Fruit fly (Drosophila melanogaster) whole organism, embryonic: ENCODE measurements around the gene CG4115.

ENCODE experiments used
- CG10321 ChIP-seq: fragments of 200-800 bp; sonication (Bioruptor generic); IDR thresholded peaks from 2 replicates; pipeline ENCODE4 v1.3.6; 2022; ENCODE audit warnings: missing biosample characterization, missing genetic modification characterization
- CG10431 ChIP-seq: fragments of 200-800 bp; sonication (Bioruptor generic); optimal IDR thresholded peaks from 3 replicates; lab custom pipeline; 2018; ENCODE audit warnings: missing biosample characterization, mild to moderate bottlenecking, missing genetic modification characterization
- CG10565 ChIP-seq: fragments of 200-800 bp; sonication (Bioruptor generic); optimal IDR thresholded peaks from 3 replicates; lab custom pipeline; 2016; ENCODE audit warnings: missing biosample characterization, mild to moderate bottlenecking, missing genetic modification characterization
- CG11504 ChIP-seq: fragments of 200-800 bp; sonication (Bioruptor generic); optimal IDR thresholded peaks from 3 replicates; lab custom pipeline; 2019; ENCODE audit warnings: missing biosample characterization, mild to moderate bottlenecking, missing genetic modification characterization, moderate library complexity
- CG14667 ChIP-seq: fragments of 200-800 bp; sonication (Bioruptor generic); IDR thresholded peaks from 2 replicates; pipeline ENCODE4 v1.3.6; 2022; ENCODE audit warnings: missing biosample characterization, missing genetic modification characterization
- CG1529 ChIP-seq: fragments of 200-800 bp; sonication (Bioruptor generic); optimal IDR thresholded peaks from 3 replicates; lab custom pipeline; 2018; ENCODE audit warnings: missing biosample characterization, missing genetic modification characterization
- CG17186 ChIP-seq: fragments of 200-800 bp; sonication (Bioruptor generic); optimal IDR thresholded peaks from 3 replicates; lab custom pipeline; 2017; ENCODE audit warnings: missing biosample characterization, missing genetic modification reagents, missing genetic modification characterization
- CG17612 ChIP-seq: fragments of 200-800 bp; sonication (Bioruptor generic); IDR thresholded peaks from 2 replicates; pipeline ENCODE4 v1.3.6; 2022; ENCODE audit warnings: missing biosample characterization, missing genetic modification characterization
- CG2202 ChIP-seq: fragments of 200-800 bp; sonication (Bioruptor generic); optimal IDR thresholded peaks from 2 replicates; lab custom pipeline; 2018; ENCODE audit warnings: missing biosample characterization, mild to moderate bottlenecking, missing genetic modification characterization
- CG3281 ChIP-seq: fragments of 200-800 bp; sonication (Bioruptor generic); optimal IDR thresholded peaks from 3 replicates; lab custom pipeline; 2017; ENCODE audit warnings: missing biosample characterization, mild to moderate bottlenecking, missing genetic modification characterization
- CG34224 ChIP-seq: fragments of 200-800 bp; sonication (Bioruptor generic); IDR thresholded peaks from 3 replicates; pipeline ENCODE4 v1.3.6; 2022; ENCODE audit warnings: missing biosample characterization, missing genetic modification characterization; ENCODE audit not compliant: partially characterized antibody
- CG3838 ChIP-seq: fragments of 200-800 bp; sonication (Bioruptor generic); optimal IDR thresholded peaks from 3 replicates; lab custom pipeline; 2016; ENCODE audit warnings: missing biosample characterization, missing genetic modification characterization
- CG6683 ChIP-seq: fragments of 200-800 bp; sonication (Bioruptor generic); optimal IDR thresholded peaks from 2 replicates; lab custom pipeline; 2017; ENCODE audit warnings: missing biosample characterization, mild to moderate bottlenecking, missing genetic modification characterization, missing genetic modification reagents
- CG6791 ChIP-seq: fragments of 200-800 bp; sonication (Bioruptor generic); IDR thresholded peaks from 3 replicates; pipeline ENCODE4 v1.3.6; 2022; ENCODE audit warnings: missing biosample characterization, missing genetic modification characterization; ENCODE audit not compliant: partially characterized antibody
- CG7271 ChIP-seq: fragments of 200-800 bp; sonication (Bioruptor generic); optimal IDR thresholded peaks from 2 replicates; lab custom pipeline; 2018; ENCODE audit warnings: missing biosample characterization, mild to moderate bottlenecking, missing genetic modification characterization, moderate library complexity
- CG9215 ChIP-seq: fragments of 200-800 bp; sonication (Bioruptor generic); IDR thresholded peaks from 2 replicates; pipeline ENCODE4 v1.3.6; 2022; ENCODE audit warnings: missing biosample characterization, missing genetic modification characterization
- CG9876 ChIP-seq: fragments of 200-800 bp; sonication (Bioruptor generic); optimal IDR thresholded peaks from 2 replicates; lab custom pipeline; 2016; ENCODE audit warnings: missing biosample characterization, missing genetic modification characterization
- D19A ChIP-seq: fragments of 200-800 bp; optimal IDR thresholded peaks from 3 replicates; lab custom pipeline; 2019; ENCODE audit warnings: missing biosample characterization, mild to moderate bottlenecking, missing genetic modification characterization, moderate library complexity
- Doc3 ChIP-seq: fragments of 200-800 bp; sonication (Bioruptor generic); IDR thresholded peaks from 3 replicates; pipeline ENCODE4 v1.3.6; 2022; ENCODE audit warnings: missing biosample characterization, missing genetic modification characterization; ENCODE audit not compliant: partially characterized antibody
- Dp ChIP-seq: fragments of 200-800 bp; sonication (Bioruptor generic); optimal IDR thresholded peaks from 2 replicates; lab custom pipeline; 2018; ENCODE audit warnings: missing biosample characterization, mild to moderate bottlenecking, missing genetic modification characterization, moderate library complexity
- Dref ChIP-seq: fragments of 200-800 bp; sonication (Bioruptor generic); IDR thresholded peaks from 2 replicates; pipeline ENCODE4 v1.3.6; 2022; ENCODE audit warnings: missing biosample characterization, missing genetic modification characterization
- Hey ChIP-seq: fragments of 200-800 bp; sonication (Bioruptor generic); optimal IDR thresholded peaks from 3 replicates; lab custom pipeline; 2018; ENCODE audit warnings: missing biosample characterization, mild to moderate bottlenecking, missing genetic modification characterization
- Mrtf ChIP-seq: fragments of 200-800 bp; sonication (Bioruptor generic); IDR thresholded peaks from 3 replicates; pipeline ENCODE4 v1.3.6; 2022; ENCODE audit warnings: missing biosample characterization, missing genetic modification characterization
- Myb ChIP-seq: fragments of 200-800 bp; sonication (Bioruptor generic); optimal IDR thresholded peaks from 2 replicates; lab custom pipeline; 2016; ENCODE audit warnings: missing biosample characterization, missing genetic modification characterization
- NfI ChIP-seq: fragments of 200-800 bp; sonication (Bioruptor generic); optimal IDR thresholded peaks from 3 replicates; lab custom pipeline; 2018; ENCODE audit warnings: missing biosample characterization, mild to moderate bottlenecking, missing genetic modification characterization, moderate library complexity
- Oaz ChIP-seq: fragments of 200-800 bp; sonication (Bioruptor generic); IDR thresholded peaks from 2 replicates; pipeline ENCODE4 v1.3.6; 2022; ENCODE audit warnings: missing biosample characterization, missing genetic modification characterization
- Six4 ChIP-seq: fragments of 200-800 bp; sonication (Bioruptor generic); optimal IDR thresholded peaks from 2 replicates; lab custom pipeline; 2016; ENCODE audit warnings: missing biosample characterization, missing genetic modification characterization
- Usf ChIP-seq: fragments of 200-800 bp; sonication (Bioruptor generic); optimal IDR thresholded peaks from 2 replicates; lab custom pipeline; 2017; ENCODE audit warnings: missing genotype, missing biosample characterization, missing genetic modification characterization
- ac ChIP-seq: fragments of 200-800 bp; sonication (Bioruptor generic); optimal IDR thresholded peaks from 3 replicates; lab custom pipeline; 2017; ENCODE audit warnings: missing biosample characterization, mild to moderate bottlenecking, missing genetic modification characterization
- bsh ChIP-seq, 2 experiments: fragments of 200-800 bp; sonication (Bioruptor generic); optimal IDR thresholded peaks; 2 replicates each; lab custom pipeline; 2017 to 2018; ENCODE audit warnings: mild to moderate bottlenecking in 2 of 2, missing biosample characterization in 2 of 2, missing genetic modification characterization in 2 of 2, moderate library complexity in 1 of 2
- btn ChIP-seq: fragments of 200-800 bp; sonication (Bioruptor generic); optimal IDR thresholded peaks from 2 replicates; lab custom pipeline; 2016; ENCODE audit warnings: missing biosample characterization, missing genetic modification characterization
- cas ChIP-seq: fragments of 200-800 bp; sonication (Bioruptor generic); IDR thresholded peaks from 2 replicates; pipeline ENCODE4 v1.3.6; 2022; ENCODE audit warnings: missing biosample characterization, missing genetic modification characterization
- chinmo ChIP-seq: fragments of 200-800 bp; sonication (Bioruptor generic); IDR thresholded peaks from 4 replicates; pipeline ENCODE4 v1.3.6; 2022; ENCODE audit warnings: missing biosample characterization, missing genetic modification characterization; ENCODE audit not compliant: partially characterized antibody
- croc ChIP-seq: fragments of 200-800 bp; sonication (Bioruptor generic); conservative IDR thresholded peaks from 3 replicates; pipeline ENCODE4 v1.3.6; 2022; ENCODE audit warnings: missing biosample characterization, missing genetic modification characterization
- dimm ChIP-seq: fragments of 200-800 bp; sonication (Bioruptor generic); IDR thresholded peaks from 2 replicates; pipeline ENCODE4 v1.3.6; 2022; ENCODE audit warnings: missing biosample characterization, missing genetic modification characterization
- grn ChIP-seq: fragments of 200-800 bp; sonication (Bioruptor generic); optimal IDR thresholded peaks from 3 replicates; lab custom pipeline; 2017; ENCODE audit warnings: missing biosample characterization, missing genetic modification characterization
- hbn ChIP-seq: fragments of 200-800 bp; sonication (Bioruptor generic); IDR thresholded peaks from 2 replicates; pipeline ENCODE4 v1.3.6; 2022; ENCODE audit warnings: missing biosample characterization, missing genetic modification characterization; ENCODE audit not compliant: partially characterized antibody
- jigr1 ChIP-seq: fragments of 200-800 bp; sonication (Bioruptor generic); IDR thresholded peaks from 3 replicates; pipeline ENCODE4 v1.3.6; 2022; ENCODE audit warnings: missing biosample characterization, missing genetic modification characterization
- lola ChIP-seq, 3 experiments: fragments of >200 bp in 2 of 3; fragments of 200-800 bp in 1 of 3; sonication (Bioruptor generic) in 1 of 3; optimal IDR thresholded peaks; 2 replicates each; lab custom pipeline; 2017 to 2019; ENCODE audit warnings: missing biosample characterization in 3 of 3, missing genetic modification characterization in 3 of 3, mild to moderate bottlenecking in 1 of 3, moderate library complexity in 1 of 3
- lov ChIP-seq, 2 experiments: fragments of 200-800 bp in 1 of 2; fragments of >200 bp in 1 of 2; sonication (Bioruptor generic) in 1 of 2; IDR thresholded peaks in 1 of 2; optimal IDR thresholded peaks in 1 of 2; 2 replicates in 1 of 2; 3 replicates in 1 of 2; pipeline versions ENCODE4 v1.3.6 to Lab custom; 2017 to 2022; ENCODE audit warnings: missing biosample characterization in 1 of 2, missing genetic modification characterization in 1 of 2
- mirr ChIP-seq: fragments of 200-800 bp; sonication (Bioruptor generic); optimal IDR thresholded peaks from 3 replicates; lab custom pipeline; 2018; ENCODE audit warnings: missing biosample characterization, mild to moderate bottlenecking, missing genetic modification characterization
- pho ChIP-seq: fragments of 200-800 bp; sonication (Bioruptor generic); optimal IDR thresholded peaks from 2 replicates; lab custom pipeline; 2016; ENCODE audit warnings: missing biosample characterization, missing genetic modification characterization
- row ChIP-seq: fragments of 200-800 bp; sonication (Bioruptor generic); IDR thresholded peaks from 3 replicates; pipeline ENCODE4 v1.3.6; 2022; ENCODE audit warnings: missing biosample characterization, missing genetic modification characterization
- sima ChIP-seq: fragments of 200-800 bp; sonication (Bioruptor generic); optimal IDR thresholded peaks from 2 replicates; lab custom pipeline; 2016; ENCODE audit warnings: missing biosample characterization, missing genetic modification characterization
- sug ChIP-seq: fragments of 200-800 bp; optimal IDR thresholded peaks from 2 replicates; lab custom pipeline; 2019; ENCODE audit warnings: missing biosample characterization, mild to moderate bottlenecking, missing genetic modification characterization, moderate library complexity
- tap ChIP-seq: fragments of 200-800 bp; optimal IDR thresholded peaks from 3 replicates; lab custom pipeline; 2019; ENCODE audit warnings: missing biosample characterization, mild to moderate bottlenecking, missing genetic modification characterization, moderate library complexity
- tgo ChIP-seq: fragments of 200-800 bp; sonication (Bioruptor generic); IDR thresholded peaks from 3 replicates; pipeline ENCODE4 v1.3.6; 2022; ENCODE audit warnings: missing biosample characterization, missing genetic modification characterization
- toy ChIP-seq: fragments of 200-800 bp; sonication (Bioruptor generic); IDR thresholded peaks from 2 replicates; pipeline ENCODE4 v1.3.6; 2022; ENCODE audit warnings: missing biosample characterization, missing genetic modification characterization
- tx ChIP-seq: fragments of 200-800 bp; sonication (Bioruptor generic); optimal IDR thresholded peaks from 2 replicates; lab custom pipeline; 2016; ENCODE audit warnings: missing biosample characterization, missing genetic modification characterization
- vnd ChIP-seq: fragments of 200-800 bp; sonication (Bioruptor generic); IDR thresholded peaks from 3 replicates; pipeline ENCODE4 v1.3.6; 2022; ENCODE audit warnings: missing biosample characterization, missing genetic modification characterization; ENCODE audit not compliant: partially characterized antibody

Gene CG4115

dm6 chr3R:12398620-12399247 is 38.9 kb downstream of the CG4115 start, which contains the start of gene Cyp9f3 (continued):
- TF ChIP-seq tgo (GFP tag; lab: Robert Waterston, UW) (no peak), Oaz (no peak), CG34224 (no peak), Myb (GFP tag; lab: Kevin White, UChicago) (no peak), Doc3 (GFP tag; lab: Robert Waterston, UW) (no peak), mirr (peak; percentile 69), pho (GFP tag; lab: Kevin White, UChicago) (no peak), croc (GFP tag; lab: Robert Waterston, UW) (no peak), Hey (no peak), hbn (no peak), grn (GFP tag; lab: Kevin White, UChicago) (no peak), sug (tag; lab: Kevin White, UChicago) (peak; percentile 2), Dref (GFP tag; lab: Robert Waterston, UW) (0 out of 2 replicates have a peak, but pooled peaks have one; percentile 10), D19A (no peak), Dp (no peak), CG3281 (no peak), CG10431 (no peak), cas (GFP tag; lab: Robert Waterston, UW) (no peak), CG6683 (GFP tag; lab: Kevin White, UChicago) (no peak), CG9215 (GFP tag; lab: Robert Waterston, UW) (no peak), CG9876 (GFP tag; lab: Kevin White, UChicago) (no peak), CG2202 (tag; lab: Kevin White, UChicago) (no peak), ac (GFP tag; lab: Kevin White, UChicago) (no peak), CG11504 (no peak), jigr1 (GFP tag; lab: Robert Waterston, UW) (no peak), CG10321 (GFP tag; lab: Robert Waterston, UW) (no peak), NfI (GFP tag; lab: Kevin White, UChicago) (no peak), CG1529 (GFP tag; lab: Kevin White, UChicago) (no peak), Six4 (no peak), chinmo (0 out of 4 replicates have a peak, but pooled peaks have one; percentile 43), CG10565 (GFP tag; lab: Kevin White, UChicago) (no peak), tx (no peak), CG3838 (GFP tag; lab: Kevin White, UChicago) (peak; percentile 10), lola (GFP tag; optimal IDR thresholded peaks at IDR 0.05; lab: Kevin White, UChicago) (no peak), dimm (GFP tag; lab: Robert Waterston, UW) (no peak), CG14667 (no peak), CG6791 (no peak), CG17612 (GFP tag; lab: Robert Waterston, UW) (no peak), vnd (GFP tag; lab: Robert Waterston, UW) (no peak), row (GFP tag; lab: Robert Waterston, UW) (no peak), tap (tag; lab: Kevin White, UChicago) (no peak), toy (GFP tag; lab: Robert Waterston, UW) (no peak), Usf (GFP tag; lab: Kevin White, UChicago) (no peak), bsh (GFP tag; optimal IDR thresholded peaks at IDR 0.05; lab: Kevin White, UChicago) (no peak), Mrtf (GFP tag; lab: Robert Waterston, UW) (no peak), lov (optimal IDR thresholded peaks at IDR 0.05; lab: Kevin White, UChicago) (no peak), lov (GFP tag; IDR thresholded peaks at IDR 0.05; lab: Robert Waterston, UW) (no peak), CG7271 (no peak), btn (GFP tag; lab: Kevin White, UChicago) (no peak), CG17186 (GFP tag; lab: Kevin White, UChicago) (no peak), sima (GFP tag; lab: Kevin White, UChicago) (no peak)
